Comparison of ENCODE assay signal across 1 fruit fly cellular context in genomic region chr3L:19564905-19565700, dm6.
TF ChIP-seq lines count a peak whose summit lies in the region.

No protein-coding gene starts in this region.

TF ChIP-seq in whole organism, embryonic, 481 proteins besides CTCF, POLR2A, EP300 and RAD21 (continued from another document):
- TF ChIP-seq stc (GFP tag; IDR thresholded peaks at IDR 0.05; lab: Robert Waterston, UW) (no peak), CG15601 (tag; optimal IDR thresholded peaks at IDR 0.05; lab: Kevin White, UChicago) (no peak), CG11085 (GFP tag; IDR thresholded peaks at IDR 0.05; lab: Robert Waterston, UW) (no peak), Ptx1 (GFP tag; IDR thresholded peaks at IDR 0.05; lab: Robert Waterston, UW) (no peak), Bteb2 (GFP tag; optimal IDR thresholded peaks at IDR 0.05; lab: Kevin White, UChicago) (no peak), CG16779 (GFP tag; IDR thresholded peaks at IDR 0.05; lab: Robert Waterston, UW) (no peak), CG9876 (GFP tag; optimal IDR thresholded peaks at IDR 0.05; lab: Kevin White, UChicago) (no peak), bsh (GFP tag; optimal IDR thresholded peaks at IDR 0.05; lab: Kevin White, UChicago) (no peak), CG13894 (tag; optimal IDR thresholded peaks at IDR 0.05; lab: Kevin White, UChicago) (no peak), CG16863 (GFP tag; optimal IDR thresholded peaks at IDR 0.05; lab: Kevin White, UChicago) (no peak), chn (GFP tag; optimal IDR thresholded peaks at IDR 0.05; lab: Kevin White, UChicago) (no peak), Bgb (GFP tag; IDR thresholded peaks at IDR 0.05; lab: Robert Waterston, UW; ENCODE audit: partially characterized antibody) (no peak), CG6654 (GFP tag; optimal IDR thresholded peaks at IDR 0.05; lab: Kevin White, UChicago) (no peak), zfh2 (GFP tag; optimal IDR thresholded peaks at IDR 0.05; lab: Kevin White, UChicago) (no peak), sr (GFP tag; IDR thresholded peaks at IDR 0.05; lab: Robert Waterston, UW) (no peak), ATbp (GFP tag; optimal IDR thresholded peaks at IDR 0.05; lab: Kevin White, UChicago) (no peak), CG8944 (GFP tag; optimal IDR thresholded peaks at IDR 0.05; lab: Kevin White, UChicago) (no peak), CG4282 (GFP tag; optimal IDR thresholded peaks at IDR 0.05; lab: Kevin White, UChicago) (no peak), tx (GFP tag; optimal IDR thresholded peaks at IDR 0.05; lab: Kevin White, UChicago) (no peak), Adf1 (GFP tag; IDR thresholded peaks at IDR 0.05; lab: Robert Waterston, UW) (no peak), CG12236 (GFP tag; optimal IDR thresholded peaks at IDR 0.05; lab: Kevin White, UChicago) (no peak), CG9932 (GFP tag; IDR thresholded peaks at IDR 0.05; lab: Robert Waterston, UW) (no peak), Drgx (GFP tag; IDR thresholded peaks at IDR 0.05; lab: Robert Waterston, UW) (no peak), Ada2b (GFP tag; IDR thresholded peaks at IDR 0.05; lab: Robert Waterston, UW) (no peak), emc (GFP tag; optimal IDR thresholded peaks at IDR 0.05; lab: Kevin White, UChicago) (no peak), CG10366 (GFP tag; IDR thresholded peaks at IDR 0.05; lab: Robert Waterston, UW) (0 out of 2 replicates have a peak, but pooled peaks have one; percentile 8), B-H2 (GFP tag; optimal IDR thresholded peaks at IDR 0.05; lab: Kevin White, UChicago) (no peak), CG2875 (GFP tag; optimal IDR thresholded peaks at IDR 0.05; lab: Kevin White, UChicago) (no peak), CG18011 (GFP tag; optimal IDR thresholded peaks at IDR 0.05; lab: Kevin White, UChicago) (no peak), NfI (GFP tag; optimal IDR thresholded peaks at IDR 0.05; lab: Kevin White, UChicago) (no peak), ash1 (GFP tag; optimal IDR thresholded peaks at IDR 0.05; lab: Kevin White, UChicago) (no peak), Oaz (GFP tag; IDR thresholded peaks at IDR 0.05; lab: Robert Waterston, UW) (no peak), CG5180 (GFP tag; optimal IDR thresholded peaks at IDR 0.05; lab: Kevin White, UChicago) (no peak)
